Fruit fly (Drosophila melanogaster): ENCODE measurements around the gene ome.

The ome gene

dm6 chr3L:14786230-14786850 is 113.7 kb downstream of the ome start, which contains the start of the genes bmm and Tdrd3 (continued):
- peak; percentile 78 for TF ChIP-seq CG16815 (GFP tag; optimal IDR thresholded peaks at IDR 0.05)
- peak; percentile 61 for TF ChIP-seq HHEX (GFP tag; optimal IDR thresholded peaks at IDR 0.05)
- TF ChIP-seq CG10543 (GFP tag; optimal IDR thresholded peaks at IDR 0.05): peak; percentile 85
- peak; percentile 91 for TF ChIP-seq CG12659 (GFP tag; optimal IDR thresholded peaks at IDR 0.05)
- no peak for TF ChIP-seq NC2β (GFP tag; optimal IDR thresholded peaks at IDR 0.05)
- TF ChIP-seq TFAM (GFP tag; optimal IDR thresholded peaks at IDR 0.05): no peak
- TF ChIP-seq Camta (GFP tag; optimal IDR thresholded peaks at IDR 0.05): no peak
- peak; percentile 12 for TF ChIP-seq Sin3A (optimal IDR thresholded peaks at IDR 0.05)
- TF ChIP-seq CG8478 (optimal IDR thresholded peaks at IDR 0.05): no peak
- TF ChIP-seq CG14965 (GFP tag; optimal IDR thresholded peaks at IDR 0.05; ENCODE audit: borderline replicate concordance): no peak
- TF ChIP-seq Dfd (GFP tag; optimal IDR thresholded peaks at IDR 0.05): no peak
- no peak for TF ChIP-seq fru (optimal IDR thresholded peaks at IDR 0.05)
- peak; percentile 76 for TF ChIP-seq dmrt99B (tag; optimal IDR thresholded peaks at IDR 0.05)
- peak; percentile 34; the same call in 1 of the 2 replicates for TF ChIP-seq klu (GFP tag; IDR thresholded peaks at IDR 0.05)
- TF ChIP-seq CG15011 (GFP tag; optimal IDR thresholded peaks at IDR 0.05): peak; percentile 44
- TF ChIP-seq CG18011 (GFP tag; optimal IDR thresholded peaks at IDR 0.05): peak; percentile 34
- peak; percentile 64 for TF ChIP-seq CG10462 (GFP tag; optimal IDR thresholded peaks at IDR 0.05)
- TF ChIP-seq seq (GFP tag; IDR thresholded peaks at IDR 0.05): peak; percentile 53; the same call in 1 of the 2 replicates
- no peak for TF ChIP-seq sr (GFP tag; IDR thresholded peaks at IDR 0.05)
- TF ChIP-seq otp (GFP tag; IDR thresholded peaks at IDR 0.05): peak; percentile 52; the same call in 2 of the 3 replicates
- peak; percentile 72 for TF ChIP-seq stwl (tag; optimal IDR thresholded peaks at IDR 0.05)
- peak; percentile 72; the same call in 2 of the 3 replicates for TF ChIP-seq ken (GFP tag; IDR thresholded peaks at IDR 0.05)
- peak; percentile 73 for TF ChIP-seq CG17359 (tag; optimal IDR thresholded peaks at IDR 0.05)
- peak; percentile 49 for TF ChIP-seq ATbp (GFP tag; optimal IDR thresholded peaks at IDR 0.05)
- TF ChIP-seq inv (GFP tag; IDR thresholded peaks at IDR 0.05; ENCODE audit: partially characterized antibody): peak; percentile 87
- TF ChIP-seq CG43689 (GFP tag; IDR thresholded peaks at IDR 0.05): no peak
- TF ChIP-seq CG7987 (GFP tag; optimal IDR thresholded peaks at IDR 0.05): no peak
- peak; percentile 63; the same call in 1 of the 2 replicates for TF ChIP-seq CG5953 (GFP tag; IDR thresholded peaks at IDR 0.05)
- peak; percentile 70 for TF ChIP-seq Nf-YB (GFP tag; optimal IDR thresholded peaks at IDR 0.05)
- TF ChIP-seq prd (optimal IDR thresholded peaks at IDR 0.05): no peak
- TF ChIP-seq prd (GFP tag; IDR thresholded peaks at IDR 0.05): peak; percentile 82; the same call in 2 of the 3 replicates
- peak; percentile 90 for TF ChIP-seq Xbp1 (GFP tag; optimal IDR thresholded peaks at IDR 0.05)
- TF ChIP-seq repo (GFP tag; optimal IDR thresholded peaks at IDR 0.05): peak; percentile 20
- TF ChIP-seq chif (GFP tag; optimal IDR thresholded peaks at IDR 0.05): peak in 1 of 2 experiments; percentile 36
- TF ChIP-seq CG6791 (GFP tag; IDR thresholded peaks at IDR 0.05; ENCODE audit: partially characterized antibody): peak; percentile 79
- TF ChIP-seq maf-S (GFP tag; optimal IDR thresholded peaks at IDR 0.05): peak; percentile 61
- TF ChIP-seq trh (GFP tag; optimal IDR thresholded peaks at IDR 0.05): peak; percentile 71
- TF ChIP-seq bigmax (GFP tag; optimal IDR thresholded peaks at IDR 0.05): no peak
- peak; percentile 97 for TF ChIP-seq row (GFP tag; IDR thresholded peaks at IDR 0.05)
- TF ChIP-seq CG12236 (GFP tag; optimal IDR thresholded peaks at IDR 0.05): no peak
- TF ChIP-seq CG17829 (tag; optimal IDR thresholded peaks at IDR 0.05): peak; percentile 87
- peak; percentile 82 for TF ChIP-seq unc-4 (GFP tag; IDR thresholded peaks at IDR 0.05; ENCODE audit: partially characterized antibody)
- peak; percentile 82 for TF ChIP-seq dysf (GFP tag; IDR thresholded peaks at IDR 0.05)
- TF ChIP-seq Nf-YC (tag; optimal IDR thresholded peaks at IDR 0.05): peak; percentile 81
- TF ChIP-seq CkIIα-i1 (GFP tag; IDR thresholded peaks at IDR 0.05): no peak
- TF ChIP-seq en (GFP tag; optimal IDR thresholded peaks at IDR 0.05): no peak
- no peak for TF ChIP-seq lov (optimal IDR thresholded peaks at IDR 0.05)
- no peak for TF ChIP-seq lov (GFP tag; IDR thresholded peaks at IDR 0.05)
- TF ChIP-seq Dip3 (GFP tag; optimal IDR thresholded peaks at IDR 0.05): peak; percentile 50
- 0 out of 2 replicates have a peak, but pooled peaks have one; percentile 19 for TF ChIP-seq ro (GFP tag; IDR thresholded peaks at IDR 0.05)
- peak; percentile 83 for TF ChIP-seq Dbx (GFP tag; IDR thresholded peaks at IDR 0.05)

All from whole organism, embryonic.